Fruit fly (Drosophila melanogaster): Measurements from ENCODE around the gene ng2.

- TF ChIP-seq Hnf4 (GFP tag; optimal IDR thresholded peaks at IDR 0.05) (no peak), sv (GFP tag; optimal IDR thresholded peaks at IDR 0.05) (no peak), dsf (GFP tag; optimal IDR thresholded peaks at IDR 0.05; ENCODE audit: borderline replicate concordance) (no peak)
Measured at dm6 chrX:3233683-3234082, 6.7 kb downstream of the ng2 start.

Measured in whole organism, wandering third instar larva.